Worm (Caenorhabditis elegans): ENCODE measurements around the gene K03D3.2.

Gene K03D3.2

DNA sequence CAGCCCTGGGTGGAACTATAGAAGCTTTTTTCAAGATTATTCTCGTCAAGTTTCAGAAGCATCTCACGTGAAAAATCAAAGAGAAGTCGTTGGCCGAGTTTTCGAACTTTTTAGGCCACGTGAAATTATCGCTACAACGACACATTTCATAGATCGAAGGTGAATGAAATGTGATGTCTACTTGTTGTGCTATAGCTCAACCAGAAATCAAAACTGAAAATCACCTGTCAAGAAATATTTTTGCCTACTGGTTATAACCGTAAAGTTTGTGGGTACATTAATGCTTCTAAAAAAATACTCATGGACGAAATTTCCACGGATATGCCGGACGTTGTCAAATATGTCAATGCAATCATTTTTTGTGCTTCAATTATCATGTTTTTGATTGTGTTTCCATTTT is 6.6 kb upstream of the K03D3.2 start, which contains the start of gene srz-38:
Gene srz-38, plus strand, starts transcription at position 301 of the 400 bp plus-strand sequence.
- TF ChIP-seq tbx-8 (GFP tag; optimal IDR thresholded peaks at IDR 0.05) (no peak), ham-2 (GFP tag; optimal IDR thresholded peaks at IDR 0.05) (no peak), elt-1 (tag; optimal IDR thresholded peaks at IDR 0.05; ENCODE audit: borderline replicate concordance, insufficient read depth) (no peak), lin-13 (tag; optimal IDR thresholded peaks at IDR 0.05) (no peak), drap-1 (GFP tag; optimal IDR thresholded peaks at IDR 0.05) (no peak), lin-32 (GFP tag; optimal IDR thresholded peaks at IDR 0.05) (no peak), nhr-76 (tag; optimal IDR thresholded peaks at IDR 0.05) (no peak), unc-62 (GFP tag; optimal IDR thresholded peaks at IDR 0.05) (no peak), ces-1 (GFP tag; optimal IDR thresholded peaks at IDR 0.05) (no peak), ceh-83 (GFP tag; optimal IDR thresholded peaks at IDR 0.05) (no peak), unc-120 (tag; optimal IDR thresholded peaks at IDR 0.05; ENCODE audit: poor library complexity, severe bottlenecking) (no peak), cnd-1 (tag; optimal IDR thresholded peaks at IDR 0.05) (no peak)

DNA sequence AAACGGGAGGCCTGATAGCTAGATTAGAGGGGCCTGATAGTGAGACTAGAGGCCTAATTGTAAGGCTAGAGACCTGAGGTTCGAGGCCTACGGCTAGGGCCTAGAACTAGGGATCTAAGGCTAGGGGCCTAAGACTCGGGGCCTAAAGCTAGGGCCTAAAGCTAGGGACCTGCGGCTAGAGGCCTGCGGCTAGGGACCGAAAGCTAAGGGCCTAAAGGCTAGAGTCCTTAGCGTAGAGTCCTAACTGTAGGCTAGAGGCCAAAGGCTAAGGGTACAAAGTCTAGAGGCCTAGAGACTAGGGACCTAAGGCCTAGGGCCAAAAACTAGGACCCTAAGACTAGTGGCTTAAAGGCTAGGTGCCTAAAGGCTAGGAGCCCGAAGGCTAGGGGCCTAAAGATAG is 4.7 kb upstream of the K03D3.2 start:
- TF ChIP-seq blmp-1 (tag; optimal IDR thresholded peaks at IDR 0.05) (no peak), elt-3 (tag; optimal IDR thresholded peaks at IDR 0.05) (no peak), mls-2 (tag; optimal IDR thresholded peaks at IDR 0.05) (no peak), elt-1 (tag; optimal IDR thresholded peaks at IDR 0.05; ENCODE audit: borderline replicate concordance, insufficient read depth) (no peak), tbx-8 (GFP tag; optimal IDR thresholded peaks at IDR 0.05) (no peak), sem-2 (GFP tag; optimal IDR thresholded peaks at IDR 0.05) (no peak), ztf-11 (tag; optimal IDR thresholded peaks at IDR 0.05) (no peak), flh-1 (GFP tag; optimal IDR thresholded peaks at IDR 0.05) (no peak), bed-3 (GFP tag; optimal IDR thresholded peaks at IDR 0.05) (no peak), drap-1 (GFP tag; optimal IDR thresholded peaks at IDR 0.05) (no peak), nhr-12 (tag; optimal IDR thresholded peaks at IDR 0.05) (no peak), unc-62 (GFP tag; optimal IDR thresholded peaks at IDR 0.05) (no peak)

DNA sequence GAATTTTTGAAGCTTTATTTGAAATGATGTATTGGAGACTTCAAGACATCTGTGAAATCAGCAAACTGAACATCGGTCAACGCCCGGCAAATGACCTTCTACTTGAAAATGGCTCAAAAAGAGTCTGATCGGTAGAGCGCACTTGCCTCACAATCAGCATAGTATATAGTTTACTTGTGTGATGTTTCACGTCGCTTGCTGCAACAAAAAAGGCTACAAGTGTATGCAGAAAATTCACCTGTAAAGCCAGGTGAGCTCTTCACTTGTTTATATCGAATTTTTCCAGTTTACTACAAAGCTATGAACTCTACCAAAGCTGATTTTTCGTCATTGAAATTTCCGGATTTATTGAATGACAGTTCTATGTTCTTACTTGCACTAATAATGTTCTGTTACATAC is 4.2 kb upstream of the K03D3.2 start, which contains the start of gene srz-71:
Gene srz-71, plus strand, starts transcription at position 301 of the 400 bp plus-strand sequence.
- TF ChIP-seq lin-13 (tag; optimal IDR thresholded peaks at IDR 0.05) (no peak), ceh-39 (tag; optimal IDR thresholded peaks at IDR 0.05) (no peak), blmp-1 (tag; optimal IDR thresholded peaks at IDR 0.05) (no peak), pha-4 (tag; optimal IDR thresholded peaks at IDR 0.05) (no peak), M03D4.4 (tag; optimal IDR thresholded peaks at IDR 0.05) (no peak), ceh-83 (GFP tag; optimal IDR thresholded peaks at IDR 0.05) (no peak), mab-5 (tag; optimal IDR thresholded peaks at IDR 0.05) (no peak), nhr-28 (tag; optimal IDR thresholded peaks at IDR 0.05) (no peak), bed-3 (GFP tag; optimal IDR thresholded peaks at IDR 0.05) (no peak)

DNA sequence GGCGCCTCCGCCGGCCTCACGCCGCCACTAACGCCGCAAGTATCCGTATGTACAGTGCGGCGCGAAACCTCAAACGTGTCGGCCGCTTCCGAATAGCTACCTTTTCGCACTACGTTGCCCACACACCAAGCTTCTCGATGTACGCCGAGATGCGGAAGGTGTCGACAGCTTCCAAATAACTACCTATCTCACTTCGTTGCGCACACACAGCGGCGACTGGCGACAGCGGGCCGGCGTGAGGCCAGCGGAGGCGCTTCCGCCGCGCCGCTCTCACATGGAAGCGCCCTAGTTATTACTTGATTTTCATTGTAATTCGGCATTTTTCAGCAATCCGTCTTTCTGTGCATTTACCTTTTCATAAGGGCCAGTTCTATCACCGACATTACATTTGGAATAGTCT is 2.1 kb upstream of the K03D3.2 start:
- no peak for TF ChIP-seq lsy-2 (tag; optimal IDR thresholded peaks at IDR 0.05)

DNA sequence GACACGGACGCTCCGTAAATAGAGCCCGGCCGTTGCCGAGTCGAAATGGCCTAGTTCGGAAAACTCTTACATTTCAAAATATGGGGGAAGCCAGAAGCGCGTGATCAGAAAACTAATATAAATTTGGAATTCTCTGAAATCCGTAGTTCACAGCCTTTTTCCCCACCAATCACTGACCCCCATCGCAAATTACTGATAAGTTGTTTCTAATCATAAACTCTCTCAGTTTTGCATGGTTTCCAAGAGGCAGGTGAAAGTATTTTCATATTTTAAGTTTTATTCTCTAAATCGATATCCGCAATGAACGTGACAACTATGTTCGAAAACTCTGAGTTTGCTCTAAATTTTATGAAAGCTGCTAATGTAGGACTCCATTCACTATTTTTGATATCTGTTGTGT is 740 bp upstream of the K03D3.2 start, which contains the start of gene srz-74:
Gene srz-74, plus strand, starts transcription at position 301 of the 400 bp plus-strand sequence.
- TF ChIP-seq M03D4.4 (tag; optimal IDR thresholded peaks at IDR 0.05) (no peak), unc-62 (GFP tag; optimal IDR thresholded peaks at IDR 0.05) (no peak), ceh-39 (tag; optimal IDR thresholded peaks at IDR 0.05) (no peak), drap-1 (GFP tag; optimal IDR thresholded peaks at IDR 0.05) (no peak), nhr-12 (tag; optimal IDR thresholded peaks at IDR 0.05) (no peak), ztf-11 (tag; optimal IDR thresholded peaks at IDR 0.05) (no peak), lin-32 (GFP tag; optimal IDR thresholded peaks at IDR 0.05) (no peak), blmp-1 (tag; optimal IDR thresholded peaks at IDR 0.05) (no peak)

DNA sequence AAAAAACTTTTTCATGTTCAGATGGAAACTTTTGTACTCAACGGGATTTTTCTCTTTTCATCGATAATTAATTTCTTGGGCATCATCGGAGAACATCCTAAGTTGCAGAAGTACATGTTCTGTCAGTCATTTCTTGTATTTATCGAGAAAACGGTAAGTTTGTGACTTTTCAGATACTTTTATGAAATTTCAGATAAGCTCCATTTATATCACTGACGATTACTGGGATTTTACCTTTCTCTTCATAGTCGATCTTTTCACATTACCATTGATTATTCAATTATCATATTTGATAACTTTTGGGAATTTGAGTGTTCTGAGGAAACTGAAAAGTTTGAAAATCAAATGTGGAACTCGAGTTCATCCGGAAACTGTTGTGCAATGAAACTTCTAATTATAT is 3.8 kb downstream of the K03D3.2 start, which contains the start of gene srz-105:
Gene srz-105, plus strand, starts transcription at position 301 of the 400 bp plus-strand sequence.
- TF ChIP-seq sem-2 (GFP tag; optimal IDR thresholded peaks at IDR 0.05) = no peak
- TF ChIP-seq unc-62 (GFP tag; optimal IDR thresholded peaks at IDR 0.05) = no peak
- no peak for TF ChIP-seq drap-1 (GFP tag; optimal IDR thresholded peaks at IDR 0.05)
- TF ChIP-seq nhr-237 (tag; optimal IDR thresholded peaks at IDR 0.05) = no peak
- TF ChIP-seq zip-8 (tag; optimal IDR thresholded peaks at IDR 0.05) = no peak
- TF ChIP-seq mls-2 (tag; optimal IDR thresholded peaks at IDR 0.05) = no peak
- TF ChIP-seq snpc-4 (tag; optimal IDR thresholded peaks at IDR 0.05) = no peak
- no peak for TF ChIP-seq nhr-76 (tag; optimal IDR thresholded peaks at IDR 0.05)
- TF ChIP-seq elt-3 (tag; optimal IDR thresholded peaks at IDR 0.05) = no peak
- no peak for TF ChIP-seq ham-2 (GFP tag; optimal IDR thresholded peaks at IDR 0.05)
- no peak for TF ChIP-seq mab-5 (tag; optimal IDR thresholded peaks at IDR 0.05)
- no peak for TF ChIP-seq unc-39 (tag; optimal IDR thresholded peaks at IDR 0.05)
- no peak for TF ChIP-seq ceh-43 (GFP tag; optimal IDR thresholded peaks at IDR 0.05)
- no peak for TF ChIP-seq lin-13 (tag; optimal IDR thresholded peaks at IDR 0.05)
- no peak for TF ChIP-seq ces-1 (GFP tag; optimal IDR thresholded peaks at IDR 0.05)
- no peak for TF ChIP-seq bed-3 (GFP tag; optimal IDR thresholded peaks at IDR 0.05)
